Fruit fly (Drosophila melanogaster): ENCODE measurements around the gene spri.
A peak's percentile ranks its signal among the peaks of the same experiment; 100 is the strongest.

Gene spri

DNA sequence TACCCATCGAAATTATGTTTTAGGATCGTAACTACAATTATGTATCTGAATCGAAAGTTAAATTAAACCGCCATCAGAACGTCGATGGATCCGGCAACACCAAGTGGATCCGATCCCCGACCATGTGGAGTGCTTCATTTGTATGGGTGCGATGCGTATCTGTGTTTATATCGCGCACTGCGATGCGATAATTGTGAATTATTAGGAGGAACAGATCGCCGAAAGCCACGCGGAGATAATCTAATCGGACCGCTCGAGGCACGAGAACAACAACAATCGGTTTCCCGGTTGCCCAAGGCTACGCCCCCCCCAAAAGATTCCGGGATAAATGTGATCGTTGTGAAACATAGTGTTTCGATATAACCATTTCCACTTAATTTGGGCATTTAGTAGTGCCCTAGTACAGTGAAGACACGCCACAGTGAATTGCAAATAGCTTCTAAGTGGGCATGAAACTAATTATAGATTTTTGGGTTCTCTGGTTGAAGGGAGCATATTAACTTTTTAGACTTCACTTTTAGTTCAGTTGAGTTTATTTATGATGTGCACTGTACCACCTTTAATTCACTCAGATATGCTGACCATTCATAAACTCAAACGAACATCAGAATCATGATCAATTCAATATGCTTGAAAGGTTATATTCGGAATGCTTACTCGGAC lies 15.2 kb upstream of the spri start (continued):
- peak; percentile 47; the same call in 1 of the 3 replicates for TF ChIP-seq Dbx (GFP tag; IDR thresholded peaks at IDR 0.05)
- no peak for TF ChIP-seq CG18619 (GFP tag; optimal IDR thresholded peaks at IDR 0.05)
- TF ChIP-seq CG8924 (tag; optimal IDR thresholded peaks at IDR 0.05) = peak; percentile 23
- no peak for TF ChIP-seq sd (tag; optimal IDR thresholded peaks at IDR 0.05)
- TF ChIP-seq CG43689 (GFP tag; IDR thresholded peaks at IDR 0.05) = no peak
- no peak for TF ChIP-seq CG18764 (GFP tag; optimal IDR thresholded peaks at IDR 0.05)
- no peak for TF ChIP-seq insv (GFP tag; optimal IDR thresholded peaks at IDR 0.05)
- TF ChIP-seq CG30020 (tag; optimal IDR thresholded peaks at IDR 0.05) = no peak
- no peak for TF ChIP-seq CG7745 (tag; optimal IDR thresholded peaks at IDR 0.05)
- no peak for TF ChIP-seq odd (GFP tag; optimal IDR thresholded peaks at IDR 0.05)
- peak; percentile 6 for TF ChIP-seq Deaf1 (tag; optimal IDR thresholded peaks at IDR 0.05)
- TF ChIP-seq CG4404 (GFP tag; IDR thresholded peaks at IDR 0.05) = no peak
- no peak for TF ChIP-seq stc (GFP tag; IDR thresholded peaks at IDR 0.05)
- TF ChIP-seq br (optimal IDR thresholded peaks at IDR 0.05) = no peak
- peak; percentile 15 for TF ChIP-seq MTF-1 (GFP tag; optimal IDR thresholded peaks at IDR 0.05; ENCODE audit: borderline replicate concordance)
- no peak for TF ChIP-seq CG8290 (GFP tag; optimal IDR thresholded peaks at IDR 0.05)
- peak in 1 of 2 experiments; percentile 66 for TF ChIP-seq CG8290 (tag; optimal IDR thresholded peaks at IDR 0.05)
- no peak for TF ChIP-seq CG11504 (tag; optimal IDR thresholded peaks at IDR 0.05)
- TF ChIP-seq CG3995 (GFP tag; optimal IDR thresholded peaks at IDR 0.05) = no peak
- TF ChIP-seq gsb-n (tag; optimal IDR thresholded peaks at IDR 0.05) = no peak
- no peak for TF ChIP-seq Tbp (GFP tag; optimal IDR thresholded peaks at IDR 0.05)
- peak; percentile 53 for TF ChIP-seq CG4424 (GFP tag; optimal IDR thresholded peaks at IDR 0.05)
- no peak for TF ChIP-seq HLH4C (GFP tag; IDR thresholded peaks at IDR 0.05; ENCODE audit: partially characterized antibody)
- TF ChIP-seq pita (GFP tag; optimal IDR thresholded peaks at IDR 0.05) = no peak
- no peak for TF ChIP-seq Trl (optimal IDR thresholded peaks at IDR 0.05)
- TF ChIP-seq Trl (GFP tag; optimal IDR thresholded peaks at IDR 0.05) = peak; percentile 14
- TF ChIP-seq Neu2 (GFP tag; optimal IDR thresholded peaks at IDR 0.05; ENCODE audit: borderline replicate concordance) = peak; percentile 85
- no peak for TF ChIP-seq CG4328 (GFP tag; optimal IDR thresholded peaks at IDR 0.05)
- peak; percentile 37 for TF ChIP-seq CG8944 (GFP tag; optimal IDR thresholded peaks at IDR 0.05)
- TF ChIP-seq Fer2 (tag; optimal IDR thresholded peaks at IDR 0.05) = no peak
- TF ChIP-seq emc (GFP tag; optimal IDR thresholded peaks at IDR 0.05) = no peak
- peak; percentile 5 for TF ChIP-seq CG10267 (tag; optimal IDR thresholded peaks at IDR 0.05)
- TF ChIP-seq HHEX (GFP tag; optimal IDR thresholded peaks at IDR 0.05) = peak; percentile 4
- peak; percentile 18 for TF ChIP-seq Sry-δ (GFP tag; optimal IDR thresholded peaks at IDR 0.05)
- TF ChIP-seq chinmo (GFP tag; IDR thresholded peaks at IDR 0.05; ENCODE audit: partially characterized antibody) = 0 out of 4 replicates have a peak, but pooled peaks have one; percentile 13
- peak; percentile 39 for TF ChIP-seq CG13624 (GFP tag; optimal IDR thresholded peaks at IDR 0.05)
- TF ChIP-seq dm (GFP tag; optimal IDR thresholded peaks at IDR 0.05) = peak; percentile 9
- no peak for TF ChIP-seq pho (GFP tag; optimal IDR thresholded peaks at IDR 0.05)
- TF ChIP-seq Bgb (GFP tag; IDR thresholded peaks at IDR 0.05; ENCODE audit: partially characterized antibody) = no peak
- TF ChIP-seq Fer1 (GFP tag; optimal IDR thresholded peaks at IDR 0.05) = peak; percentile 16
- TF ChIP-seq Spps (tag; optimal IDR thresholded peaks at IDR 0.05) = no peak
- TF ChIP-seq crc (GFP tag; optimal IDR thresholded peaks at IDR 0.05) = no peak
- peak; percentile 25 for TF ChIP-seq CG12219 (GFP tag; optimal IDR thresholded peaks at IDR 0.05)
- no peak for TF ChIP-seq z (GFP tag; IDR thresholded peaks at IDR 0.05)
- TF ChIP-seq Ets97D (GFP tag; optimal IDR thresholded peaks at IDR 0.05) = no peak
- TF ChIP-seq Dref (GFP tag; IDR thresholded peaks at IDR 0.05) = no peak
- TF ChIP-seq CG10654 (GFP tag; optimal IDR thresholded peaks at IDR 0.05) = no peak
- TF ChIP-seq CG15479 (GFP tag; optimal IDR thresholded peaks at IDR 0.05) = no peak
- TF ChIP-seq Sin3A (optimal IDR thresholded peaks at IDR 0.05) = no peak
- TF ChIP-seq mam (GFP tag; optimal IDR thresholded peaks at IDR 0.05) = peak; percentile 66
- TF ChIP-seq CG34376 (GFP tag; optimal IDR thresholded peaks at IDR 0.05) = peak; percentile 64
- no peak for TF ChIP-seq Hand (GFP tag; optimal IDR thresholded peaks at IDR 0.05)

Measured in whole organism, embryonic.